Worm (Caenorhabditis elegans) whole organism, L2 larva: ENCODE data around the gene ttr-36.

Experiments used
- egl-27 ChIP-seq: sonication (generic microtip); optimal IDR thresholded peaks from 3 replicates; lab custom pipeline; 2017; ENCODE audit warnings: missing biosample characterization, missing genetic modification reagents, missing genetic modification characterization
- lsy-2 ChIP-seq, 2 experiments: fragments of 150-350 bp in 1 of 2; sonication (generic microtip) in 1 of 2; optimal IDR thresholded peaks; 2 replicates each; lab custom pipeline; 2014 to 2017; ENCODE audit warnings: missing biosample characterization in 2 of 2, missing genetic modification characterization in 2 of 2
- nhr-12 ChIP-seq: fragments of 150-350 bp; optimal IDR thresholded peaks from 2 replicates; lab custom pipeline; 2014; ENCODE audit warnings: missing biosample characterization, missing genetic modification characterization

DNA sequence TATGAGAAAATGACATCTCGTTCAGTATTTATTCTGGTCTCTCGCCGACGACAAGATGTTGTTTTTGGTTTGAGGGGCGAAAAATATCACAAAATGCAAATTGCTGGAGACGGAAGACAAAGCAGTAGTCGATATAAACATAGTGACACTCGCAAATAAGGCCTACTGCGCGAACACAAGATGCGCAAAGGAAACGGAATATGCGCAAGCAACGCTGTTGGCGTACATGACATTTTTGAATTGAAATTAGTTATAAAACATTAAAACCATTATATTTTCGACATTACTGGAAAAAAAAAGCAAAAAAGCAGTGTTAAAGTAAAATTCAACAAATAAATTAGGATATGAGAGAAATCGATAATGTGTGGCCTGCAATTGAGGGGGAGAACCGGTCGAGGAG is 5.7 kb upstream of the ttr-36 start, which contains the start of gene cdf-1:
- TF ChIP-seq egl-27 (tag; lab: Kevin White, UChicago) (no peak), nhr-12 (no peak), lsy-2 (tag; optimal IDR thresholded peaks at IDR 0.05; lab: Kevin White, UChicago) (peak in 1 of 2 experiments; percentile 33)
